Fruit fly (Drosophila melanogaster) whole organism, embryonic: ENCODE measurements around the gene Megf8.

Experiments used
- Ada2b ChIP-seq: fragments of 200-800 bp; sonication (Bioruptor generic); IDR thresholded peaks from 2 replicates; pipeline ENCODE4 v1.3.6; 2022; ENCODE audit warnings: missing biosample characterization, missing genetic modification characterization
- Awh ChIP-seq: fragments of 200-800 bp; sonication (Bioruptor generic); IDR thresholded peaks from 2 replicates; pipeline ENCODE4, ENCODE4 v1.3.6; 2022; ENCODE audit warnings: missing biosample characterization, missing genetic modification characterization
- C15 ChIP-seq: fragments of 200-800 bp; sonication (Bioruptor generic); IDR thresholded peaks from 3 replicates; pipeline ENCODE4 v1.3.6; 2022; ENCODE audit warnings: missing biosample characterization, missing genetic modification characterization
- CG10959 ChIP-seq: fragments of 200-800 bp; sonication (Bioruptor generic); IDR thresholded peaks from 2 replicates; pipeline ENCODE4 v1.3.6; 2022; ENCODE audit warnings: missing biosample characterization, missing genetic modification characterization
- CG12104 ChIP-seq: fragments of 200-800 bp; sonication (Bioruptor generic); optimal IDR thresholded peaks from 3 replicates; lab custom pipeline; 2016; ENCODE audit warnings: missing biosample characterization, missing genetic modification characterization
- CG12299 ChIP-seq: fragments of 200-800 bp; sonication (Bioruptor generic); optimal IDR thresholded peaks from 2 replicates; lab custom pipeline; 2018; ENCODE audit warnings: missing biosample characterization, mild to moderate bottlenecking, missing genetic modification characterization
- CG13296 ChIP-seq: fragments of 200-800 bp; sonication (Bioruptor generic); optimal IDR thresholded peaks from 3 replicates; lab custom pipeline; 2018; ENCODE audit warnings: missing biosample characterization, mild to moderate bottlenecking, missing genetic modification characterization
- CG14965 ChIP-seq: fragments of 200-800 bp; sonication (Bioruptor generic); optimal IDR thresholded peaks from 2 replicates; lab custom pipeline; 2016; ENCODE audit warnings: missing biosample characterization, missing genetic modification characterization, borderline replicate concordance
- CG15479 ChIP-seq: fragments of 200-800 bp; sonication (Bioruptor generic); optimal IDR thresholded peaks from 3 replicates; lab custom pipeline; 2019; ENCODE audit warnings: missing biosample characterization, mild to moderate bottlenecking, missing genetic modification characterization, moderate library complexity
- CG1603 ChIP-seq: fragments of 200-800 bp; sonication (Bioruptor generic); optimal IDR thresholded peaks from 2 replicates; lab custom pipeline; 2019; ENCODE audit warnings: missing biosample characterization, mild to moderate bottlenecking, missing genetic modification characterization, moderate library complexity
- CG30020 ChIP-seq: fragments of 200-800 bp; optimal IDR thresholded peaks from 2 replicates; lab custom pipeline; 2019; ENCODE audit warnings: missing biosample characterization, mild to moderate bottlenecking, missing genetic modification characterization, moderate library complexity
- CG32532 ChIP-seq: fragments of 200-800 bp; sonication (Bioruptor generic); IDR thresholded peaks from 2 replicates; pipeline ENCODE4 v1.3.6; 2022; ENCODE audit warnings: missing biosample characterization, missing genetic modification characterization
- CG33557 ChIP-seq: fragments of 200-800 bp; sonication (Bioruptor generic); optimal IDR thresholded peaks from 2 replicates; lab custom pipeline; 2019; ENCODE audit warnings: missing biosample characterization, mild to moderate bottlenecking, missing genetic modification characterization, moderate library complexity
- CG43689 ChIP-seq: fragments of 200-800 bp; sonication (Bioruptor generic); IDR thresholded peaks from 2 replicates; pipeline ENCODE4 v1.3.6; 2022; ENCODE audit warnings: missing biosample characterization, missing genetic modification characterization
- CG7745 ChIP-seq: fragments of 200-800 bp; sonication (Bioruptor generic); optimal IDR thresholded peaks from 2 replicates; lab custom pipeline; 2018; ENCODE audit warnings: missing biosample characterization, mild to moderate bottlenecking, missing genetic modification characterization, moderate library complexity
- CG8359 ChIP-seq: fragments of 200-800 bp; sonication (Bioruptor generic); optimal IDR thresholded peaks from 2 replicates; lab custom pipeline; 2017; ENCODE audit warnings: missing biosample characterization, mild to moderate bottlenecking, missing genetic modification characterization, borderline replicate concordance
- CG8924 ChIP-seq: fragments of 200-800 bp; optimal IDR thresholded peaks from 3 replicates; lab custom pipeline; 2019; ENCODE audit warnings: missing biosample characterization, mild to moderate bottlenecking, missing genetic modification characterization, moderate library complexity
- CG9876 ChIP-seq: fragments of 200-800 bp; sonication (Bioruptor generic); optimal IDR thresholded peaks from 2 replicates; lab custom pipeline; 2016; ENCODE audit warnings: missing biosample characterization, missing genetic modification characterization
- CTCF ChIP-seq: fragments of 200-800 bp; sonication (Bioruptor generic); optimal IDR thresholded peaks from 2 replicates; lab custom pipeline; 2017; ENCODE audit warnings: missing biosample characterization, mild to moderate bottlenecking, missing genetic modification characterization, moderate library complexity
- CrebB ChIP-seq: fragments of 200-800 bp; sonication (Bioruptor generic); optimal IDR thresholded peaks from 3 replicates; lab custom pipeline; 2018; ENCODE audit warnings: missing biosample characterization, mild to moderate bottlenecking, missing genetic modification characterization
- Fer2 ChIP-seq: fragments of 200-800 bp; sonication (Bioruptor generic); optimal IDR thresholded peaks from 2 replicates; lab custom pipeline; 2018; ENCODE audit warnings: missing biosample characterization, mild to moderate bottlenecking, missing genetic modification characterization, moderate library complexity
- Hr3 ChIP-seq: fragments of 200-800 bp; sonication (Bioruptor generic); optimal IDR thresholded peaks from 3 replicates; lab custom pipeline; 2016; ENCODE audit warnings: missing biosample characterization, missing genetic modification characterization
- Hsf ChIP-seq: fragments of 200-800 bp; sonication (Bioruptor generic); optimal IDR thresholded peaks from 3 replicates; lab custom pipeline; 2016; ENCODE audit warnings: missing biosample characterization, missing genetic modification characterization
- MESR4 ChIP-seq: fragments of 200-800 bp; sonication (Bioruptor generic); optimal IDR thresholded peaks from 2 replicates; lab custom pipeline; 2018; ENCODE audit warnings: missing biosample characterization, mild to moderate bottlenecking, missing genetic modification characterization, moderate library complexity
- Xrp1 ChIP-seq: fragments of 200-800 bp; sonication (Bioruptor generic); IDR thresholded peaks from 2 replicates; pipeline ENCODE4 v1.3.6; 2022; ENCODE audit warnings: missing biosample characterization, missing genetic modification characterization
- bigmax ChIP-seq: fragments of 200-800 bp; sonication (Bioruptor generic); optimal IDR thresholded peaks from 2 replicates; lab custom pipeline; 2018; ENCODE audit warnings: missing biosample characterization, mild to moderate bottlenecking, missing genetic modification characterization
- bsh ChIP-seq, 2 experiments: fragments of 200-800 bp; sonication (Bioruptor generic); optimal IDR thresholded peaks; 2 replicates each; lab custom pipeline; 2017 to 2018; ENCODE audit warnings: mild to moderate bottlenecking in 2 of 2, missing biosample characterization in 2 of 2, missing genetic modification characterization in 2 of 2, moderate library complexity in 1 of 2
- cas ChIP-seq: fragments of 200-800 bp; sonication (Bioruptor generic); IDR thresholded peaks from 2 replicates; pipeline ENCODE4 v1.3.6; 2022; ENCODE audit warnings: missing biosample characterization, missing genetic modification characterization
- cg ChIP-seq: fragments of 200-800 bp; sonication (Bioruptor generic); optimal IDR thresholded peaks from 3 replicates; lab custom pipeline; 2019; ENCODE audit warnings: missing biosample characterization, mild to moderate bottlenecking, missing genetic modification characterization, moderate library complexity
- ci ChIP-seq: fragments of 200-800 bp; sonication (Bioruptor generic); IDR thresholded peaks from 3 replicates; pipeline ENCODE4 v1.3.6; 2022; ENCODE audit warnings: missing biosample characterization, missing genetic modification characterization
- dan ChIP-seq: fragments of 200-800 bp; sonication (Bioruptor generic); IDR thresholded peaks from 2 replicates; pipeline ENCODE4 v1.3.6; 2022; ENCODE audit warnings: missing biosample characterization, missing genetic modification characterization
- emc ChIP-seq: fragments of 200-800 bp; sonication (Bioruptor generic); optimal IDR thresholded peaks from 2 replicates; lab custom pipeline; 2016; ENCODE audit warnings: missing biosample characterization, missing genetic modification characterization
- en ChIP-seq: fragments of 200-800 bp; sonication (Bioruptor generic); optimal IDR thresholded peaks from 2 replicates; lab custom pipeline; 2016; ENCODE audit warnings: missing biosample characterization, missing genetic modification characterization
- grau ChIP-seq: fragments of 200-800 bp; optimal IDR thresholded peaks from 3 replicates; lab custom pipeline; 2019; ENCODE audit warnings: missing biosample characterization, mild to moderate bottlenecking, missing genetic modification characterization, moderate library complexity
- knrl ChIP-seq: fragments of 200-800 bp; sonication (Bioruptor generic); IDR thresholded peaks from 3 replicates; pipeline ENCODE4 v1.3.6; 2022; ENCODE audit warnings: missing biosample characterization, missing genetic modification characterization; ENCODE audit not compliant: partially characterized antibody
- lbe ChIP-seq: fragments of 200-800 bp; sonication (Bioruptor generic); optimal IDR thresholded peaks from 2 replicates; lab custom pipeline; 2016; ENCODE audit warnings: missing biosample characterization, mild to moderate bottlenecking, missing genetic modification characterization
- mam ChIP-seq: fragments of 200-800 bp; sonication (Bioruptor generic); optimal IDR thresholded peaks from 3 replicates; lab custom pipeline; 2016; ENCODE audit warnings: missing biosample characterization, missing genetic modification characterization
- mirr ChIP-seq: fragments of 200-800 bp; sonication (Bioruptor generic); optimal IDR thresholded peaks from 3 replicates; lab custom pipeline; 2018; ENCODE audit warnings: missing biosample characterization, mild to moderate bottlenecking, missing genetic modification characterization
- mld ChIP-seq: fragments of 200-800 bp; sonication (Bioruptor generic); IDR thresholded peaks from 3 replicates; pipeline ENCODE4 v1.3.6; 2022; ENCODE audit warnings: missing biosample characterization, missing genetic modification characterization; ENCODE audit not compliant: partially characterized antibody
- nmo ChIP-seq: fragments of 200-800 bp; sonication (Bioruptor generic); optimal IDR thresholded peaks from 2 replicates; lab custom pipeline; 2018; ENCODE audit warnings: missing biosample characterization, mild to moderate bottlenecking, missing genetic modification characterization, moderate library complexity
- pum ChIP-seq: fragments of 200-800 bp; sonication (Bioruptor generic); optimal IDR thresholded peaks from 2 replicates; lab custom pipeline; 2016; ENCODE audit warnings: missing biosample characterization, missing genetic modification characterization
- sim ChIP-seq: fragments of 200-800 bp; sonication (Bioruptor generic); IDR thresholded peaks from 2 replicates; pipeline ENCODE4 v1.3.6; 2022; ENCODE audit warnings: missing biosample characterization, missing genetic modification characterization
- slbo ChIP-seq: fragments of 200-800 bp; sonication (Bioruptor generic); IDR thresholded peaks from 2 replicates; pipeline ENCODE4 v1.3.6; 2022; ENCODE audit warnings: missing biosample characterization, missing genetic modification characterization
- slou ChIP-seq: fragments of 200-800 bp; sonication (Bioruptor generic); optimal IDR thresholded peaks from 3 replicates; lab custom pipeline; 2016; ENCODE audit warnings: missing biosample characterization, missing genetic modification characterization
- tgo ChIP-seq: fragments of 200-800 bp; sonication (Bioruptor generic); IDR thresholded peaks from 3 replicates; pipeline ENCODE4 v1.3.6; 2022; ENCODE audit warnings: missing biosample characterization, missing genetic modification characterization
- tll ChIP-seq, 2 experiments: fragments of 200-800 bp in 1 of 2; fragments of >200 bp in 1 of 2; sonication (Bioruptor generic) in 1 of 2; optimal IDR thresholded peaks; 2 replicates each; lab custom pipeline; 2017 to 2019; ENCODE audit warnings: missing biosample characterization in 2 of 2, missing genetic modification characterization in 2 of 2, mild to moderate bottlenecking in 1 of 2, moderate library complexity in 1 of 2
- tup ChIP-seq: fragments of 200-800 bp; sonication (Bioruptor generic); optimal IDR thresholded peaks from 2 replicates; lab custom pipeline; 2016; ENCODE audit warnings: missing biosample characterization, mild to moderate bottlenecking, missing genetic modification characterization, moderate library complexity
- unpg ChIP-seq: fragments of 200-800 bp; sonication (Bioruptor generic); optimal IDR thresholded peaks from 3 replicates; lab custom pipeline; 2018; ENCODE audit warnings: missing biosample characterization, mild to moderate bottlenecking, missing genetic modification characterization, moderate library complexity
- usp ChIP-seq: fragments of >200 bp; optimal IDR thresholded peaks from 2 replicates; lab custom pipeline; 2017; ENCODE audit warnings: missing biosample characterization, missing genetic modification characterization
- zfh1 ChIP-seq: fragments of 200-800 bp; sonication (Bioruptor generic); IDR thresholded peaks from 3 replicates; pipeline ENCODE4 v1.3.6; 2022; ENCODE audit warnings: missing biosample characterization, missing genetic modification characterization

The Megf8 gene

dm6 chr2L:8042645-8043281 lies 508 bp upstream of the Megf8 start, which contains the start of gene RpL36A (continued):
- peak; percentile 4 for TF ChIP-seq bigmax (GFP tag; lab: Kevin White, UChicago)
- no peak for TF ChIP-seq CG43689 (GFP tag; lab: Robert Waterston, UW)
- TF ChIP-seq CG12104 (GFP tag; lab: Kevin White, UChicago) = peak; percentile 57
- TF ChIP-seq CG10959 (GFP tag; lab: Robert Waterston, UW) = no peak; the same call in 1 of the 2 replicates
- peak; percentile 75 for TF ChIP-seq CG13296
- TF ChIP-seq mirr (GFP tag; lab: Kevin White, UChicago) = peak; percentile 79
- no peak for TF ChIP-seq cg (GFP tag; lab: Kevin White, UChicago)
- TF ChIP-seq MESR4 = peak; percentile 100
- no peak for TF ChIP-seq tll (GFP tag; optimal IDR thresholded peaks at IDR 0.05; lab: Kevin White, UChicago)
- peak; percentile 53 for TF ChIP-seq CG8359 (GFP tag; lab: Kevin White, UChicago)
- no peak for TF ChIP-seq Hr3
- TF ChIP-seq sim (GFP tag; lab: Robert Waterston, UW) = no peak
- no peak for TF ChIP-seq dan (GFP tag; lab: Robert Waterston, UW)
- peak; percentile 82 for TF ChIP-seq CG1603
- TF ChIP-seq mld (GFP tag; lab: Robert Waterston, UW) = peak; percentile 83; the same call in 2 of the 3 replicates
- TF ChIP-seq tgo (GFP tag; lab: Robert Waterston, UW) = 0 out of 3 replicates have a peak, but pooled peaks have one; percentile 24
- TF ChIP-seq slbo (GFP tag; lab: Robert Waterston, UW) = peak; percentile 76
- TF ChIP-seq nmo (GFP tag; lab: Kevin White, UChicago) = peak; percentile 47
- TF ChIP-seq en (GFP tag; lab: Kevin White, UChicago) = peak; percentile 0
- peak; percentile 94 for TF ChIP-seq knrl
- TF ChIP-seq C15 = 0 out of 3 replicates have a peak, but pooled peaks have one; percentile 11
- peak; percentile 66 for TF ChIP-seq mam
- TF ChIP-seq Awh (GFP tag; lab: Robert Waterston, UW) = peak; percentile 53; the same call in 1 of the 2 replicates
- TF ChIP-seq pum (GFP tag; lab: Kevin White, UChicago) = no peak
- peak; percentile 12; the same call in 1 of the 2 replicates for TF ChIP-seq Xrp1 (GFP tag; lab: Robert Waterston, UW)
- TF ChIP-seq CG32532 (GFP tag; lab: Robert Waterston, UW) = peak; percentile 66
- TF ChIP-seq CG7745 = peak; percentile 34
- peak; percentile 42 for TF ChIP-seq CTCF
- TF ChIP-seq grau = peak; percentile 60
- TF ChIP-seq CG9876 (GFP tag; lab: Kevin White, UChicago) = peak; percentile 71
- peak; percentile 43 for TF ChIP-seq slou (GFP tag; lab: Kevin White, UChicago)
- TF ChIP-seq CG8924 (tag; lab: Kevin White, UChicago) = peak; percentile 52
- TF ChIP-seq Ada2b = no peak; the same call in 1 of the 2 replicates
- TF ChIP-seq CG12299 (tag; lab: Kevin White, UChicago) = peak; percentile 50
- TF ChIP-seq usp (GFP tag; lab: Kevin White, UChicago) = no peak
- peak; percentile 55 for TF ChIP-seq Hsf
- TF ChIP-seq zfh1 (GFP tag; lab: Robert Waterston, UW) = peak; percentile 73
- TF ChIP-seq tup (GFP tag; lab: Kevin White, UChicago) = no peak
- TF ChIP-seq unpg (GFP tag; lab: Kevin White, UChicago) = peak; percentile 64
- TF ChIP-seq CG33557 (GFP tag; lab: Kevin White, UChicago) = peak; percentile 37
- peak; percentile 29 to 55 for TF ChIP-seq bsh (GFP tag; optimal IDR thresholded peaks at IDR 0.05; lab: Kevin White, UChicago)
- TF ChIP-seq ci (GFP tag; lab: Robert Waterston, UW) = peak; percentile 84
- TF ChIP-seq Fer2 (tag; lab: Kevin White, UChicago) = no peak
- TF ChIP-seq CG15479 (GFP tag; lab: Kevin White, UChicago) = no peak
- peak; percentile 84 for TF ChIP-seq CrebB
- TF ChIP-seq lbe (GFP tag; lab: Kevin White, UChicago) = no peak
- peak; percentile 86 for TF ChIP-seq CG30020 (tag; lab: Kevin White, UChicago)
- no peak for TF ChIP-seq cas (GFP tag; lab: Robert Waterston, UW)
- TF ChIP-seq CG14965 = no peak
- TF ChIP-seq emc (GFP tag; lab: Kevin White, UChicago) = peak; percentile 30
